Fruit fly (Drosophila melanogaster) whole organism, embryonic: ENCODE results near the gene CG5639.
A peak's percentile ranks its signal among the peaks of the same experiment; 100 is the strongest.

Experiments
- Adf1 ChIP-seq: fragments of 200-800 bp; sonication (Bioruptor generic); IDR thresholded peaks from 2 replicates; pipeline ENCODE4 v1.3.6; 2022; ENCODE audit warnings: missing biosample characterization, missing genetic modification characterization
- Asciz ChIP-seq: fragments of 200-800 bp; sonication (Bioruptor generic); optimal IDR thresholded peaks from 2 replicates; lab custom pipeline; 2017; ENCODE audit warnings: missing biosample characterization, mild to moderate bottlenecking, missing genetic modification characterization, missing genetic modification reagents
- Bgb ChIP-seq: fragments of 200-800 bp; sonication (Bioruptor generic); IDR thresholded peaks from 2 replicates; pipeline ENCODE4 v1.3.6; 2022; ENCODE audit warnings: missing biosample characterization, missing genetic modification characterization; ENCODE audit not compliant: partially characterized antibody
- CG10274 ChIP-seq: fragments of 200-800 bp; sonication (Bioruptor generic); optimal IDR thresholded peaks from 3 replicates; lab custom pipeline; 2017; ENCODE audit warnings: missing biosample characterization, mild to moderate bottlenecking, missing genetic modification characterization
- CG14710 ChIP-seq: fragments of 200-800 bp; sonication (Bioruptor generic); optimal IDR thresholded peaks from 3 replicates; lab custom pipeline; 2019; ENCODE audit warnings: missing biosample characterization, mild to moderate bottlenecking, missing genetic modification characterization, moderate library complexity
- CG14965 ChIP-seq: fragments of 200-800 bp; sonication (Bioruptor generic); optimal IDR thresholded peaks from 2 replicates; lab custom pipeline; 2016; ENCODE audit warnings: missing biosample characterization, missing genetic modification characterization, borderline replicate concordance
- CG16813 ChIP-seq: fragments of 200-800 bp; sonication (Bioruptor generic); IDR thresholded peaks from 3 replicates; pipeline ENCODE4 v1.3.6; 2022; ENCODE audit warnings: missing biosample characterization, missing genetic modification characterization; ENCODE audit not compliant: partially characterized antibody
- CG2712 ChIP-seq: fragments of 200-800 bp; optimal IDR thresholded peaks from 3 replicates; lab custom pipeline; 2019; ENCODE audit warnings: missing biosample characterization, mild to moderate bottlenecking, missing genetic modification characterization, moderate library complexity
- CG32532 ChIP-seq: fragments of 200-800 bp; sonication (Bioruptor generic); IDR thresholded peaks from 2 replicates; pipeline ENCODE4 v1.3.6; 2022; ENCODE audit warnings: missing biosample characterization, missing genetic modification characterization
- CG33213 ChIP-seq: fragments of 200-800 bp; sonication (Bioruptor generic); optimal IDR thresholded peaks from 3 replicates; lab custom pipeline; 2016; ENCODE audit warnings: missing biosample characterization, missing genetic modification characterization
- CG3407 ChIP-seq: fragments of 200-800 bp; sonication (Bioruptor generic); optimal IDR thresholded peaks from 2 replicates; lab custom pipeline; 2018; ENCODE audit warnings: missing biosample characterization, mild to moderate bottlenecking, missing genetic modification characterization
- CG34422 ChIP-seq: fragments of 200-800 bp; sonication (Bioruptor generic); IDR thresholded peaks from 3 replicates; pipeline ENCODE4 v1.3.6; 2022; ENCODE audit warnings: missing biosample characterization, missing genetic modification characterization
- CG4854 ChIP-seq: fragments of 200-800 bp; sonication (Bioruptor generic); optimal IDR thresholded peaks from 2 replicates; lab custom pipeline; 2016; ENCODE audit warnings: missing biosample characterization, missing genetic modification characterization, inconsistent platforms
- CG6689 ChIP-seq: fragments of 200-800 bp; sonication (Bioruptor generic); IDR thresholded peaks from 2 replicates; pipeline ENCODE4 v1.3.6; 2022; ENCODE audit warnings: missing biosample characterization, missing genetic modification characterization
- CG6791 ChIP-seq: fragments of 200-800 bp; sonication (Bioruptor generic); IDR thresholded peaks from 3 replicates; pipeline ENCODE4 v1.3.6; 2022; ENCODE audit warnings: missing biosample characterization, missing genetic modification characterization; ENCODE audit not compliant: partially characterized antibody
- CG7987 ChIP-seq: fragments of 200-800 bp; sonication (Bioruptor generic); optimal IDR thresholded peaks from 2 replicates; lab custom pipeline; 2018; ENCODE audit warnings: missing biosample characterization, mild to moderate bottlenecking, missing genetic modification characterization, moderate library complexity
- CG8290 ChIP-seq, 3 experiments: fragments of 200-800 bp; sonication (Bioruptor generic); optimal IDR thresholded peaks; 2 replicates each; lab custom pipeline; 2016 to 2019; ENCODE audit warnings: missing biosample characterization in 3 of 3, missing genetic modification characterization in 3 of 3, mild to moderate bottlenecking in 2 of 3, moderate library complexity in 1 of 3
- CG8359 ChIP-seq: fragments of 200-800 bp; sonication (Bioruptor generic); optimal IDR thresholded peaks from 2 replicates; lab custom pipeline; 2017; ENCODE audit warnings: missing biosample characterization, mild to moderate bottlenecking, missing genetic modification characterization, borderline replicate concordance
- CG9215 ChIP-seq: fragments of 200-800 bp; sonication (Bioruptor generic); IDR thresholded peaks from 2 replicates; pipeline ENCODE4 v1.3.6; 2022; ENCODE audit warnings: missing biosample characterization, missing genetic modification characterization
- CG9609 ChIP-seq: fragments of 200-800 bp; sonication (Bioruptor generic); optimal IDR thresholded peaks from 3 replicates; lab custom pipeline; 2016; ENCODE audit warnings: missing biosample characterization, missing genetic modification characterization
- CG9817 ChIP-seq: fragments of 200-800 bp; sonication (Bioruptor generic); optimal IDR thresholded peaks from 2 replicates; lab custom pipeline; 2018; ENCODE audit warnings: missing biosample characterization, mild to moderate bottlenecking, missing genetic modification characterization, moderate library complexity
- Dip2 ChIP-seq: fragments of 200-800 bp; sonication (Bioruptor generic); IDR thresholded peaks from 2 replicates; pipeline ENCODE4 v1.3.6; 2022; ENCODE audit warnings: missing biosample characterization, missing genetic modification characterization
- Gug ChIP-seq: fragments of 200-800 bp; sonication (Bioruptor generic); IDR thresholded peaks from 4 replicates; pipeline ENCODE4 v1.3.6; 2022; ENCODE audit warnings: missing biosample characterization, missing genetic modification characterization
- Hr51 ChIP-seq, 2 experiments: fragments of 200-800 bp; sonication (Bioruptor generic); optimal IDR thresholded peaks; 2 replicates in 1 of 2; 3 replicates in 1 of 2; lab custom pipeline; 2016 to 2018; ENCODE audit warnings: missing biosample characterization in 2 of 2, missing genetic modification characterization in 2 of 2, mild to moderate bottlenecking in 1 of 2, moderate library complexity in 1 of 2
- Lim3 ChIP-seq: fragments of 200-800 bp; sonication (Bioruptor generic); IDR thresholded peaks from 2 replicates; pipeline ENCODE4 v1.3.6; 2022; ENCODE audit warnings: missing biosample characterization, missing genetic modification characterization
- MTF-1 ChIP-seq: fragments of 200-800 bp; sonication (Bioruptor generic); optimal IDR thresholded peaks from 2 replicates; lab custom pipeline; 2018; ENCODE audit warnings: missing biosample characterization, mild to moderate bottlenecking, missing genetic modification characterization, borderline replicate concordance
- Med ChIP-seq: fragments of 200-800 bp; sonication (Bioruptor generic); peaks from one replicate; lab custom pipeline; 2016; ENCODE audit warnings: missing biosample characterization, missing genetic modification characterization, mild to moderate bottlenecking, inconsistent platforms, moderate library complexity
- NfI ChIP-seq: fragments of 200-800 bp; sonication (Bioruptor generic); optimal IDR thresholded peaks from 3 replicates; lab custom pipeline; 2018; ENCODE audit warnings: missing biosample characterization, mild to moderate bottlenecking, missing genetic modification characterization, moderate library complexity
- PHDP ChIP-seq: fragments of 200-800 bp; sonication (Bioruptor generic); optimal IDR thresholded peaks from 3 replicates; lab custom pipeline; 2018; ENCODE audit warnings: missing biosample characterization, mild to moderate bottlenecking, missing genetic modification characterization, moderate library complexity
- Xrp1 ChIP-seq: fragments of 200-800 bp; sonication (Bioruptor generic); IDR thresholded peaks from 2 replicates; pipeline ENCODE4 v1.3.6; 2022; ENCODE audit warnings: missing biosample characterization, missing genetic modification characterization
- bbx ChIP-seq: fragments of 200-800 bp; sonication (Bioruptor generic); IDR thresholded peaks from 2 replicates; pipeline ENCODE4 v1.3.6; 2022; ENCODE audit warnings: missing biosample characterization, missing genetic modification characterization; ENCODE audit not compliant: partially characterized antibody
- cas ChIP-seq: fragments of 200-800 bp; sonication (Bioruptor generic); IDR thresholded peaks from 2 replicates; pipeline ENCODE4 v1.3.6; 2022; ENCODE audit warnings: missing biosample characterization, missing genetic modification characterization
- chm ChIP-seq: fragments of 200-800 bp; sonication (Bioruptor generic); IDR thresholded peaks from 2 replicates; pipeline ENCODE4 v1.3.6; 2022; ENCODE audit warnings: missing biosample characterization, missing genetic modification characterization
- esg ChIP-seq: fragments of 200-800 bp; sonication (Bioruptor generic); conservative IDR thresholded peaks from 2 replicates; pipeline ENCODE4 v1.3.6; 2022; ENCODE audit warnings: missing biosample characterization, missing genetic modification characterization
- fd96Cb ChIP-seq: fragments of 200-800 bp; sonication (Bioruptor generic); optimal IDR thresholded peaks from 2 replicates; lab custom pipeline; 2018; ENCODE audit warnings: missing biosample characterization, mild to moderate bottlenecking, missing genetic modification characterization, moderate library complexity
- gce ChIP-seq: fragments of 200-800 bp; sonication (Bioruptor generic); IDR thresholded peaks from 3 replicates; pipeline ENCODE4 v1.3.6; 2022; ENCODE audit warnings: missing biosample characterization, missing genetic modification characterization
- grau ChIP-seq: fragments of 200-800 bp; optimal IDR thresholded peaks from 3 replicates; lab custom pipeline; 2019; ENCODE audit warnings: missing biosample characterization, mild to moderate bottlenecking, missing genetic modification characterization, moderate library complexity
- jing ChIP-seq: fragments of 200-800 bp; sonication (Bioruptor generic); optimal IDR thresholded peaks from 2 replicates; lab custom pipeline; 2018; ENCODE audit warnings: missing biosample characterization, mild to moderate bottlenecking, missing genetic modification characterization
- lmd ChIP-seq: fragments of 200-800 bp; sonication (Bioruptor generic); IDR thresholded peaks from 2 replicates; pipeline ENCODE4 v1.3.6; 2022; ENCODE audit warnings: missing biosample characterization, missing genetic modification characterization
- lov ChIP-seq, 2 experiments: fragments of 200-800 bp in 1 of 2; fragments of >200 bp in 1 of 2; sonication (Bioruptor generic) in 1 of 2; IDR thresholded peaks in 1 of 2; optimal IDR thresholded peaks in 1 of 2; 2 replicates in 1 of 2; 3 replicates in 1 of 2; pipeline versions ENCODE4 v1.3.6 to Lab custom; 2017 to 2022; ENCODE audit warnings: missing biosample characterization in 1 of 2, missing genetic modification characterization in 1 of 2
- nmo ChIP-seq: fragments of 200-800 bp; sonication (Bioruptor generic); optimal IDR thresholded peaks from 2 replicates; lab custom pipeline; 2018; ENCODE audit warnings: missing biosample characterization, mild to moderate bottlenecking, missing genetic modification characterization, moderate library complexity
- org-1 ChIP-seq: fragments of 200-800 bp; sonication (Bioruptor generic); optimal IDR thresholded peaks from 2 replicates; lab custom pipeline; 2017; ENCODE audit warnings: missing biosample characterization, missing genetic modification characterization
- pfk ChIP-seq: fragments of 200-800 bp; sonication (Bioruptor generic); optimal IDR thresholded peaks from 2 replicates; lab custom pipeline; 2018; ENCODE audit warnings: missing biosample characterization, mild to moderate bottlenecking, missing genetic modification characterization, moderate library complexity
- pum ChIP-seq: fragments of 200-800 bp; sonication (Bioruptor generic); optimal IDR thresholded peaks from 2 replicates; lab custom pipeline; 2016; ENCODE audit warnings: missing biosample characterization, missing genetic modification characterization
- ranshi ChIP-seq: fragments of 200-800 bp; sonication (Bioruptor generic); IDR thresholded peaks from 2 replicates; pipeline ENCODE4 v1.3.6; 2022; ENCODE audit warnings: missing biosample characterization, missing genetic modification characterization
- sens ChIP-seq: fragments of 200-800 bp; sonication (Bioruptor generic); peaks from one replicate; lab custom pipeline; 2016; ENCODE audit warnings: missing biosample characterization, missing genetic modification characterization
- seq ChIP-seq: fragments of 200-800 bp; sonication (Bioruptor generic); IDR thresholded peaks from 2 replicates; pipeline ENCODE4 v1.3.6; 2022; ENCODE audit warnings: missing biosample characterization, missing genetic modification characterization
- ttk ChIP-seq: fragments of 200-800 bp; sonication (Bioruptor generic); IDR thresholded peaks from 2 replicates; pipeline ENCODE4 v2.1.2; 2022; ENCODE audit warnings: missing biosample characterization, missing genetic modification characterization

The CG5639 gene

dm6 chr3R:27557970-27558659 is 37.8 kb downstream of the CG5639 start (continued):
- no peak for TF ChIP-seq Adf1 (GFP tag; lab: Robert Waterston, UW)
- no peak for TF ChIP-seq jing (GFP tag; lab: Kevin White, UChicago)
- TF ChIP-seq bbx: 0 out of 2 replicates have a peak, but pooled peaks have one; percentile 32
- TF ChIP-seq sens: peak; percentile 74
- TF ChIP-seq Asciz: peak; percentile 13
- peak in 1 of 2 experiments; percentile 28 for TF ChIP-seq Hr51 (GFP tag; optimal IDR thresholded peaks at IDR 0.05; lab: Kevin White, UChicago)
- TF ChIP-seq chm (GFP tag; lab: Robert Waterston, UW): 0 out of 2 replicates have a peak, but pooled peaks have one; percentile 6
- 0 out of 3 replicates have a peak, but pooled peaks have one; percentile 7 for TF ChIP-seq CG16813 (GFP tag; lab: Robert Waterston, UW)
- no peak for TF ChIP-seq cas (GFP tag; lab: Robert Waterston, UW)
- TF ChIP-seq CG6689: no peak
- TF ChIP-seq CG6791 (GFP tag; lab: Robert Waterston, UW): peak; percentile 47; the same call in 1 of the 3 replicates
- no peak for TF ChIP-seq ttk (GFP tag; lab: Robert Waterston, UW)
- no peak for TF ChIP-seq Gug (GFP tag; lab: Robert Waterston, UW)
- TF ChIP-seq Med: peak; percentile 33
- TF ChIP-seq CG9817 (tag; lab: Kevin White, UChicago): no peak
- peak; percentile 1 for TF ChIP-seq PHDP (tag; lab: Kevin White, UChicago)
- TF ChIP-seq CG14710: peak; percentile 22
- no peak for TF ChIP-seq Dip2 (GFP tag; lab: Robert Waterston, UW)
- TF ChIP-seq CG3407 (GFP tag; lab: Kevin White, UChicago): no peak
- no peak for TF ChIP-seq NfI
- no peak for TF ChIP-seq pum (GFP tag; lab: Kevin White, UChicago)
- peak; percentile 5 for TF ChIP-seq fd96Cb (tag; lab: Kevin White, UChicago)
- TF ChIP-seq lov (optimal IDR thresholded peaks at IDR 0.05; lab: Kevin White, UChicago): no peak
- no peak for TF ChIP-seq lov (GFP tag; IDR thresholded peaks at IDR 0.05; lab: Robert Waterston, UW)
- no peak for TF ChIP-seq CG8290 (GFP tag; optimal IDR thresholded peaks at IDR 0.05; lab: Kevin White, UChicago)
- peak in 1 of 2 experiments; percentile 5 for TF ChIP-seq CG8290 (tag; optimal IDR thresholded peaks at IDR 0.05; lab: Kevin White, UChicago)
- TF ChIP-seq CG14965 (GFP tag; lab: Kevin White, UChicago): no peak
- peak; percentile 32 for TF ChIP-seq grau (tag; lab: Kevin White, UChicago)
- no peak for TF ChIP-seq CG33213
- peak; percentile 25 for TF ChIP-seq nmo
- TF ChIP-seq seq (GFP tag; lab: Robert Waterston, UW): 0 out of 2 replicates have a peak, but pooled peaks have one; percentile 22
- 0 out of 3 replicates have a peak, but pooled peaks have one; percentile 25 for TF ChIP-seq gce (GFP tag; lab: Robert Waterston, UW)
- no peak for TF ChIP-seq Lim3
- no peak for TF ChIP-seq Xrp1 (GFP tag; lab: Robert Waterston, UW)

dm6 chr3R:27556972-27557371 is 39.0 kb downstream of the CG5639 start:
- TF ChIP-seq pfk (GFP tag; lab: Kevin White, UChicago) (no peak), lmd (GFP tag; lab: Robert Waterston, UW) (peak; percentile 63; the same call in 1 of the 2 replicates), CG34422 (GFP tag; lab: Robert Waterston, UW) (no peak), Bgb (GFP tag; lab: Robert Waterston, UW) (no peak), pum (GFP tag; lab: Kevin White, UChicago) (no peak), org-1 (GFP tag; lab: Kevin White, UChicago) (peak; percentile 1), CG9609 (GFP tag; lab: Kevin White, UChicago) (peak; percentile 20), CG9215 (GFP tag; lab: Robert Waterston, UW) (peak; percentile 65), CG4854 (GFP tag; lab: Kevin White, UChicago) (no peak), CG32532 (GFP tag; lab: Robert Waterston, UW) (peak; percentile 76), MTF-1 (GFP tag; lab: Kevin White, UChicago) (no peak), ranshi (GFP tag; lab: Robert Waterston, UW) (peak; percentile 27; the same call in 1 of the 2 replicates), CG14965 (GFP tag; lab: Kevin White, UChicago) (no peak), esg (GFP tag; lab: Robert Waterston, UW) (peak; percentile 33), CG7987 (GFP tag; lab: Kevin White, UChicago) (no peak), CG8359 (GFP tag; lab: Kevin White, UChicago) (no peak), CG2712 (tag; lab: Kevin White, UChicago) (peak; percentile 29), CG10274 (no peak)
